Fruit fly (Drosophila melanogaster) whole organism, wandering third instar larva: ENCODE results near the gene cmet.

Experiments
- HLH106 ChIP-seq: fragments of 200-800 bp; optimal IDR thresholded peaks from 3 replicates; lab custom pipeline; 2019; ENCODE audit warnings: missing biosample characterization, mild to moderate bottlenecking, missing genetic modification characterization, moderate library complexity
- dl ChIP-seq, 2 experiments: fragments of 175-275, 200-275 bp in 1 of 2; fragments of 200-275 bp in 1 of 2; sonication (Bioruptor generic); optimal IDR thresholded peaks; lab custom pipeline; 2018; ENCODE audit warnings: mild to moderate bottlenecking in 2 of 2, missing biosample characterization in 2 of 2, missing genetic modification characterization in 2 of 2, moderate library complexity in 2 of 2; ENCODE audit not compliant: partially characterized antibody in 2 of 2, insufficient read depth in 1 of 2
- h ChIP-seq: fragments of 200-800 bp; sonication (Bioruptor generic); optimal IDR thresholded peaks from 3 replicates; lab custom pipeline; 2016; ENCODE audit warnings: missing biosample characterization, mild to moderate bottlenecking, missing genetic modification characterization
- tai ChIP-seq: sonication (Bioruptor generic); optimal IDR thresholded peaks from 2 replicates; lab custom pipeline; 2016; ENCODE audit warnings: missing biosample characterization, missing genetic modification characterization

dm6 chr2L:11269632-11269965 lies 797 bp upstream of the cmet start, which contains the start of gene cana:
- no peak for TF ChIP-seq h (GFP tag; lab: Kevin White, UChicago)
- no peak for TF ChIP-seq tai (GFP tag; lab: Kevin White, UChicago)
- TF ChIP-seq HLH106 (tag; lab: Kevin White, UChicago) = no peak
- TF ChIP-seq dl (GFP tag; optimal IDR thresholded peaks at IDR 0.05; lab: Kevin White, UChicago; ENCODE audit: insufficient read depth in 1 of 2, partially characterized antibody in 2 of 2) = no peak
